Fruit fly (Drosophila melanogaster) whole organism, embryonic: ENCODE results near the gene Bap111.
A peak's percentile ranks its signal among the peaks of the same experiment; 100 is the strongest.

Source experiments
- Antp ChIP-seq: fragments of 200-800 bp; sonication (Bioruptor generic); optimal IDR thresholded peaks from 3 replicates; lab custom pipeline; 2016; ENCODE audit warnings: missing biosample characterization, missing genetic modification characterization
- Asciz ChIP-seq: fragments of 200-800 bp; sonication (Bioruptor generic); optimal IDR thresholded peaks from 2 replicates; lab custom pipeline; 2017; ENCODE audit warnings: missing biosample characterization, mild to moderate bottlenecking, missing genetic modification characterization, missing genetic modification reagents
- BEAF-32 ChIP-seq: fragments of 200-800 bp; sonication (Bioruptor generic); optimal IDR thresholded peaks from 3 replicates; lab custom pipeline; 2017; ENCODE audit warnings: missing biosample characterization, missing genetic modification characterization, mild to moderate bottlenecking, moderate library complexity, missing genetic modification reagents
- CG10565 ChIP-seq: fragments of 200-800 bp; sonication (Bioruptor generic); optimal IDR thresholded peaks from 3 replicates; lab custom pipeline; 2016; ENCODE audit warnings: missing biosample characterization, mild to moderate bottlenecking, missing genetic modification characterization
- CG11723 ChIP-seq: fragments of 200-800 bp; sonication (Bioruptor generic); optimal IDR thresholded peaks from 2 replicates; lab custom pipeline; 2017; ENCODE audit warnings: missing biosample characterization, mild to moderate bottlenecking, missing genetic modification characterization
- CG12155 ChIP-seq: fragments of 200-800 bp; sonication (Bioruptor generic); optimal IDR thresholded peaks from 3 replicates; lab custom pipeline; 2016; ENCODE audit warnings: missing biosample characterization, missing genetic modification characterization
- CG12659 ChIP-seq: fragments of 200-800 bp; sonication (Bioruptor generic); optimal IDR thresholded peaks from 3 replicates; lab custom pipeline; 2017; ENCODE audit warnings: mild to moderate bottlenecking, missing biosample characterization, missing genetic modification reagents, missing genetic modification characterization
- CG2678 ChIP-seq: fragments of 200-800 bp; sonication (Bioruptor generic); optimal IDR thresholded peaks from 3 replicates; lab custom pipeline; 2019; ENCODE audit warnings: missing biosample characterization, mild to moderate bottlenecking, missing genetic modification characterization, moderate library complexity
- CG30020 ChIP-seq: fragments of 200-800 bp; optimal IDR thresholded peaks from 2 replicates; lab custom pipeline; 2019; ENCODE audit warnings: missing biosample characterization, mild to moderate bottlenecking, missing genetic modification characterization, moderate library complexity
- CG6175 ChIP-seq: fragments of 200-800 bp; sonication (Bioruptor generic); IDR thresholded peaks from 3 replicates; pipeline ENCODE4 v1.3.6; 2022; ENCODE audit warnings: missing biosample characterization, missing genetic modification characterization
- CG6254 ChIP-seq: fragments of 200-800 bp; sonication (Bioruptor generic); optimal IDR thresholded peaks from 3 replicates; lab custom pipeline; 2017; ENCODE audit warnings: mild to moderate bottlenecking, missing biosample characterization, missing genetic modification reagents, missing genetic modification characterization
- CG6765 ChIP-seq: fragments of 200-800 bp; sonication (Bioruptor generic); optimal IDR thresholded peaks from 3 replicates; lab custom pipeline; 2017; ENCODE audit warnings: missing biosample characterization, mild to moderate bottlenecking, missing genetic modification characterization
- CG6854 ChIP-seq: fragments of 200-800 bp; sonication (Bioruptor generic); optimal IDR thresholded peaks from 3 replicates; lab custom pipeline; 2017; ENCODE audit warnings: missing biosample characterization, mild to moderate bottlenecking, missing genetic modification characterization
- CG8089 ChIP-seq: fragments of 200-800 bp; sonication (Bioruptor generic); optimal IDR thresholded peaks from 3 replicates; lab custom pipeline; 2016; ENCODE audit warnings: missing biosample characterization, missing genetic modification characterization
- CG8765 ChIP-seq: fragments of 200-800 bp; sonication (Bioruptor generic); IDR thresholded peaks from 2 replicates; pipeline ENCODE4 v1.3.6; 2022; ENCODE audit warnings: missing biosample characterization, missing genetic modification characterization
- CG9876 ChIP-seq: fragments of 200-800 bp; sonication (Bioruptor generic); optimal IDR thresholded peaks from 2 replicates; lab custom pipeline; 2016; ENCODE audit warnings: missing biosample characterization, missing genetic modification characterization
- CoRest ChIP-seq: fragments of 200-800 bp; sonication (Bioruptor generic); optimal IDR thresholded peaks from 3 replicates; lab custom pipeline; 2018; ENCODE audit warnings: missing biosample characterization, mild to moderate bottlenecking, missing genetic modification characterization, moderate library complexity
- Dad ChIP-seq: fragments of 200-800 bp; sonication (Bioruptor generic); optimal IDR thresholded peaks from 3 replicates; lab custom pipeline; 2016; ENCODE audit warnings: missing biosample characterization, missing genetic modification characterization
- Drgx ChIP-seq: fragments of 200-800 bp; sonication (Bioruptor generic); IDR thresholded peaks from 2 replicates; pipeline ENCODE4 v1.3.6; 2022; ENCODE audit warnings: missing biosample characterization, missing genetic modification characterization
- Elba2 ChIP-seq: fragments of 200-800 bp; sonication (Bioruptor generic); optimal IDR thresholded peaks from 3 replicates; lab custom pipeline; 2016; ENCODE audit warnings: missing biosample characterization, missing genetic modification characterization
- HHEX ChIP-seq: fragments of 200-800 bp; sonication (Bioruptor generic); optimal IDR thresholded peaks from 3 replicates; lab custom pipeline; 2017; ENCODE audit warnings: missing biosample characterization, mild to moderate bottlenecking, missing genetic modification characterization, missing genetic modification reagents
- Hsf ChIP-seq: fragments of 200-800 bp; sonication (Bioruptor generic); optimal IDR thresholded peaks from 3 replicates; lab custom pipeline; 2016; ENCODE audit warnings: missing biosample characterization, missing genetic modification characterization
- Med ChIP-seq: fragments of 200-800 bp; sonication (Bioruptor generic); peaks from one replicate; lab custom pipeline; 2016; ENCODE audit warnings: missing biosample characterization, missing genetic modification characterization, mild to moderate bottlenecking, inconsistent platforms, moderate library complexity
- Meics ChIP-seq: fragments of 200-800 bp; sonication (Bioruptor generic); optimal IDR thresholded peaks from 2 replicates; lab custom pipeline; 2017; ENCODE audit warnings: missing biosample characterization, mild to moderate bottlenecking, missing genetic modification characterization
- NC2β ChIP-seq: fragments of 200-800 bp; sonication (Bioruptor generic); optimal IDR thresholded peaks from 2 replicates; lab custom pipeline; 2016; ENCODE audit warnings: missing biosample characterization, missing genetic modification characterization
- Six4 ChIP-seq: fragments of 200-800 bp; sonication (Bioruptor generic); optimal IDR thresholded peaks from 2 replicates; lab custom pipeline; 2016; ENCODE audit warnings: missing biosample characterization, missing genetic modification characterization
- Sox102F ChIP-seq: fragments of 200-800 bp; sonication (Bioruptor generic); optimal IDR thresholded peaks from 2 replicates; lab custom pipeline; 2018; ENCODE audit warnings: missing biosample characterization, mild to moderate bottlenecking, missing genetic modification characterization, moderate library complexity
- Xbp1 ChIP-seq: fragments of 200-800 bp; sonication (Bioruptor generic); optimal IDR thresholded peaks from 3 replicates; lab custom pipeline; 2016; ENCODE audit warnings: missing biosample characterization, mild to moderate bottlenecking, missing genetic modification characterization
- Xrp1 ChIP-seq: fragments of 200-800 bp; sonication (Bioruptor generic); IDR thresholded peaks from 2 replicates; pipeline ENCODE4 v1.3.6; 2022; ENCODE audit warnings: missing biosample characterization, missing genetic modification characterization
- ab ChIP-seq: fragments of 200-800 bp; sonication (Bioruptor generic); optimal IDR thresholded peaks from 2 replicates; lab custom pipeline; 2016; ENCODE audit warnings: missing biosample characterization, missing genetic modification characterization
- aop ChIP-seq: fragments of 200-800 bp; sonication (Bioruptor generic); IDR thresholded peaks from 2 replicates; pipeline ENCODE4 v1.3.6; 2022; ENCODE audit warnings: missing biosample characterization, missing genetic modification characterization
- br ChIP-seq: fragments of >200 bp; optimal IDR thresholded peaks from 2 replicates; lab custom pipeline; 2017
- cas ChIP-seq: fragments of 200-800 bp; sonication (Bioruptor generic); IDR thresholded peaks from 2 replicates; pipeline ENCODE4 v1.3.6; 2022; ENCODE audit warnings: missing biosample characterization, missing genetic modification characterization
- cato ChIP-seq: fragments of 200-800 bp; sonication (Bioruptor generic); optimal IDR thresholded peaks from 2 replicates; lab custom pipeline; 2016; ENCODE audit warnings: missing biosample characterization, missing genetic modification characterization, borderline replicate concordance
- corto ChIP-seq: fragments of 200-800 bp; sonication (Bioruptor generic); optimal IDR thresholded peaks from 2 replicates; lab custom pipeline; 2016; ENCODE audit warnings: missing biosample characterization, mild to moderate bottlenecking, missing genetic modification characterization, moderate library complexity
- crc ChIP-seq: fragments of 200-800 bp; sonication (Bioruptor generic); optimal IDR thresholded peaks from 2 replicates; lab custom pipeline; 2016; ENCODE audit warnings: missing biosample characterization, missing genetic modification characterization
- crp ChIP-seq, 2 experiments: fragments of 200-800 bp; sonication (Bioruptor generic); optimal IDR thresholded peaks; 2 replicates in 1 of 2; 3 replicates in 1 of 2; lab custom pipeline; 2017; ENCODE audit warnings: missing biosample characterization in 2 of 2, missing genetic modification characterization in 2 of 2, mild to moderate bottlenecking in 1 of 2, moderate library complexity in 1 of 2
- dati ChIP-seq: fragments of 200-800 bp; sonication (Bioruptor generic); IDR thresholded peaks from 2 replicates; pipeline ENCODE4 v1.3.6; 2022; ENCODE audit warnings: missing biosample characterization, missing genetic modification characterization
- gro ChIP-seq: fragments of 200-800 bp; sonication (Bioruptor generic); optimal IDR thresholded peaks from 2 replicates; lab custom pipeline; 2016; ENCODE audit warnings: missing biosample characterization, missing genetic modification characterization
- her ChIP-seq: fragments of 200-800 bp; sonication (Bioruptor generic); optimal IDR thresholded peaks from 2 replicates; lab custom pipeline; 2016; ENCODE audit warnings: missing biosample characterization, missing genetic modification characterization
- inv ChIP-seq: fragments of 200-800 bp; sonication (Bioruptor generic); IDR thresholded peaks from 2 replicates; pipeline ENCODE4 v1.3.6; 2022; ENCODE audit warnings: missing biosample characterization, missing genetic modification characterization; ENCODE audit not compliant: partially characterized antibody
- lilli ChIP-seq: fragments of 200-800 bp; sonication (Bioruptor generic); optimal IDR thresholded peaks from 3 replicates; lab custom pipeline; 2016; ENCODE audit warnings: missing biosample characterization, missing genetic modification characterization
- lov ChIP-seq, 2 experiments: fragments of 200-800 bp in 1 of 2; fragments of >200 bp in 1 of 2; sonication (Bioruptor generic) in 1 of 2; IDR thresholded peaks in 1 of 2; optimal IDR thresholded peaks in 1 of 2; 2 replicates in 1 of 2; 3 replicates in 1 of 2; pipeline versions ENCODE4 v1.3.6 to Lab custom; 2017 to 2022; ENCODE audit warnings: missing biosample characterization in 1 of 2, missing genetic modification characterization in 1 of 2
- pita ChIP-seq: fragments of 200-800 bp; sonication (Bioruptor generic); optimal IDR thresholded peaks from 2 replicates; lab custom pipeline; 2017; ENCODE audit warnings: missing biosample characterization, mild to moderate bottlenecking, missing genetic modification characterization
- prd ChIP-seq, 3 experiments: fragments of >200 bp in 2 of 3; fragments of 200-800 bp in 1 of 3; sonication (Bioruptor generic) in 1 of 3; optimal IDR thresholded peaks in 2 of 3; IDR thresholded peaks in 1 of 3; 2 replicates in 2 of 3; 3 replicates in 1 of 3; pipeline versions ENCODE4 v1.3.6 to Lab custom; 2017 to 2022; ENCODE audit warnings: missing biosample characterization in 1 of 3, missing genetic modification characterization in 1 of 3
- sc ChIP-seq, 3 experiments: fragments of >200 bp in 2 of 3; fragments of 200-800 bp in 1 of 3; sonication (Bioruptor generic) in 1 of 3; optimal IDR thresholded peaks; 2 replicates in 2 of 3; 3 replicates in 1 of 3; lab custom pipeline; 2017; ENCODE audit warnings: mild to moderate bottlenecking in 1 of 3, missing biosample characterization in 1 of 3, missing genetic modification characterization in 1 of 3, missing genetic modification reagents in 1 of 3
- stwl ChIP-seq: fragments of 200-800 bp; sonication (Bioruptor generic); optimal IDR thresholded peaks from 3 replicates; lab custom pipeline; 2018; ENCODE audit warnings: missing biosample characterization, mild to moderate bottlenecking, missing genetic modification characterization, moderate library complexity
- sug ChIP-seq: fragments of 200-800 bp; optimal IDR thresholded peaks from 2 replicates; lab custom pipeline; 2019; ENCODE audit warnings: missing biosample characterization, mild to moderate bottlenecking, missing genetic modification characterization, moderate library complexity
- tin ChIP-seq: fragments of 200-800 bp; sonication (Bioruptor generic); optimal IDR thresholded peaks from 3 replicates; lab custom pipeline; 2016; ENCODE audit warnings: missing biosample characterization, missing genetic modification characterization

Bap111 gene

DNA sequence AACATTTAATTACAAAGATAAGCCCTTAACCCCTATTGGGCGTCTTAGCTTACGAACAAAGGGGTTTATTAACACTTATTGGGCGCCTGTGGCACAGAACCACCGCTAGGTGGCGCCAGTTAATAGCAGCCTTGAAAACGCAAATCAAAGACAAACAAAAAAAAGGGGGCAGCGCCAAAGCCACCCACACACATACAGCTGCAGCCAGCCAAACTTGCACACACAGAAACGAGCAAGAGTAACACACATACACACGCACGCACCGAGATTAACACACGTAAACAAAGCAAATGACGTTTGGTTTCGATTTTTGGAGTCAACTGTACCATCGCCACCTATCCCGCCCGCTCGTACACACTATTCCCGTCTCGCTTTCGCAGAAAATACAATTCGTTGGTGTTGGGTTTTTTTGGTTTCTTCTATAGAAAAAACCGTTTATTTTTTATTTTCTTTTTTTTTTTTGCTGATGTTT, 3.1 kb downstream of the Bap111 start (continued):
- TF ChIP-seq CG30020 (tag; lab: Kevin White, UChicago) = no peak
- no peak for TF ChIP-seq gro (GFP tag; lab: Kevin White, UChicago)
- 0 out of 3 replicates have a peak, but pooled peaks have one; percentile 38 for TF ChIP-seq CG6175 (GFP tag; lab: Robert Waterston, UW)
- TF ChIP-seq Xrp1 (GFP tag; lab: Robert Waterston, UW) = peak; percentile 42; the same call in 1 of the 2 replicates
- no peak for TF ChIP-seq stwl
- TF ChIP-seq Sox102F = no peak
- no peak for TF ChIP-seq CG6254 (GFP tag; lab: Kevin White, UChicago)
- peak; percentile 39 for TF ChIP-seq Xbp1 (GFP tag; lab: Kevin White, UChicago)
- TF ChIP-seq Elba2 (GFP tag; lab: Kevin White, UChicago) = peak; percentile 91
- no peak for TF ChIP-seq dati (GFP tag; lab: Robert Waterston, UW)
- TF ChIP-seq cas (GFP tag; lab: Robert Waterston, UW) = no peak
- no peak for TF ChIP-seq Six4 (GFP tag; lab: Kevin White, UChicago)
- TF ChIP-seq Antp = no peak
- peak; percentile 3 for TF ChIP-seq HHEX (GFP tag; lab: Kevin White, UChicago)
- TF ChIP-seq br (lab: Kevin White, UChicago) = no peak
- peak; percentile 30 for TF ChIP-seq CoRest (tag; lab: Kevin White, UChicago)
- no peak for TF ChIP-seq Asciz (GFP tag; lab: Kevin White, UChicago)
- TF ChIP-seq CG9876 = peak; percentile 23
- TF ChIP-seq Hsf (GFP tag; lab: Kevin White, UChicago) = peak; percentile 35
- peak; percentile 10 for TF ChIP-seq corto (GFP tag; lab: Kevin White, UChicago)
- no peak for TF ChIP-seq CG11723 (GFP tag; lab: Kevin White, UChicago)
- TF ChIP-seq CG12659 (GFP tag; lab: Kevin White, UChicago) = peak; percentile 61
- TF ChIP-seq her (GFP tag; lab: Kevin White, UChicago) = peak; percentile 29
- TF ChIP-seq CG6854 = no peak
- no peak for TF ChIP-seq CG10565 (GFP tag; lab: Kevin White, UChicago)
- TF ChIP-seq CG8089 (GFP tag; lab: Kevin White, UChicago) = peak; percentile 14
- no peak for TF ChIP-seq prd (optimal IDR thresholded peaks at IDR 0.05; lab: Kevin White, UChicago)
- TF ChIP-seq prd (GFP tag; IDR thresholded peaks at IDR 0.05; lab: Robert Waterston, UW) = 0 out of 3 replicates have a peak, but pooled peaks have one; percentile 39
- TF ChIP-seq NC2β = no peak
- no peak for TF ChIP-seq crc (GFP tag; lab: Kevin White, UChicago)
- no peak for TF ChIP-seq CG2678 (tag; lab: Kevin White, UChicago)
- peak; percentile 8 for TF ChIP-seq CG12155 (GFP tag; lab: Kevin White, UChicago)
- peak; percentile 6 for TF ChIP-seq Dad
- TF ChIP-seq CG8765 = no peak
- TF ChIP-seq Drgx (GFP tag; lab: Robert Waterston, UW) = peak; percentile 68
- TF ChIP-seq pita (GFP tag; lab: Kevin White, UChicago) = no peak
- peak; percentile 5 for TF ChIP-seq BEAF-32 (GFP tag; lab: Kevin White, UChicago)
- TF ChIP-seq aop (GFP tag; lab: Robert Waterston, UW) = no peak
- TF ChIP-seq Med (GFP tag; lab: Kevin White, UChicago) = peak; percentile 81
- no peak for TF ChIP-seq inv (GFP tag; lab: Robert Waterston, UW)
- TF ChIP-seq Meics (GFP tag; lab: Kevin White, UChicago) = peak; percentile 49
- no peak for TF ChIP-seq crp (GFP tag; optimal IDR thresholded peaks at IDR 0.05; lab: Kevin White, UChicago)
- no peak for TF ChIP-seq ab (GFP tag; lab: Kevin White, UChicago)
- no peak for TF ChIP-seq cato
- peak; percentile 1 for TF ChIP-seq CG6765
- peak; percentile 33 for TF ChIP-seq sug (tag; lab: Kevin White, UChicago)
- no peak for TF ChIP-seq tin (GFP tag; lab: Kevin White, UChicago)
- peak; percentile 42 for TF ChIP-seq lilli (GFP tag; lab: Kevin White, UChicago)
- no peak for TF ChIP-seq lov (optimal IDR thresholded peaks at IDR 0.05; lab: Kevin White, UChicago)
- TF ChIP-seq lov (GFP tag; IDR thresholded peaks at IDR 0.05; lab: Robert Waterston, UW) = 0 out of 3 replicates have a peak, but pooled peaks have one; percentile 23
- no peak for TF ChIP-seq sc (optimal IDR thresholded peaks at IDR 0.05; lab: Kevin White, UChicago)
- no peak for TF ChIP-seq sc (GFP tag; optimal IDR thresholded peaks at IDR 0.05; lab: Kevin White, UChicago)
